Fruit fly (Drosophila melanogaster) whole organism, adult: ENCODE measurements around the gene Jhbp7.
A peak's percentile ranks its signal among the peaks of the same experiment; 100 is the strongest.

ENCODE experiments used
- CG11617 ChIP-seq: fragments of 200-800 bp; sonication (Bioruptor generic); optimal IDR thresholded peaks from 2 replicates; lab custom pipeline; 2017; ENCODE audit warnings: mild to moderate bottlenecking, missing biosample characterization, missing genetic modification reagents, missing genetic modification characterization
- CG12768 ChIP-seq: fragments of 200-800 bp; sonication (Bioruptor generic); optimal IDR thresholded peaks from 2 replicates; lab custom pipeline; 2017; ENCODE audit warnings: missing biosample characterization, missing genetic modification characterization, mild to moderate bottlenecking, moderate library complexity, missing genetic modification reagents
- CG14711 ChIP-seq: fragments of 200-800 bp; sonication (Bioruptor generic); optimal IDR thresholded peaks from 2 replicates; lab custom pipeline; 2018; ENCODE audit warnings: missing biosample characterization, mild to moderate bottlenecking, missing genetic modification characterization, moderate library complexity
- CG33017 ChIP-seq: fragments of 200-800 bp; sonication (Bioruptor generic); optimal IDR thresholded peaks from 2 replicates; lab custom pipeline; 2018; ENCODE audit warnings: missing biosample characterization, mild to moderate bottlenecking, missing genetic modification characterization, moderate library complexity
- CG5204 ChIP-seq: fragments of 200-800 bp; sonication (Bioruptor generic); optimal IDR thresholded peaks from 2 replicates; lab custom pipeline; 2016; ENCODE audit warnings: missing biosample characterization, missing genetic modification characterization
- Crg-1 ChIP-seq: fragments of 200-800 bp; sonication (Bioruptor generic); optimal IDR thresholded peaks from 2 replicates; lab custom pipeline; 2016; ENCODE audit warnings: missing biosample characterization, missing genetic modification characterization
- Hr96 ChIP-seq: fragments of 200-800 bp; sonication (Bioruptor generic); optimal IDR thresholded peaks from 2 replicates; lab custom pipeline; 2016; ENCODE audit warnings: missing biosample characterization, missing genetic modification characterization
- Mnt ChIP-seq: fragments of 200-800 bp; sonication (Bioruptor generic); optimal IDR thresholded peaks from 2 replicates; lab custom pipeline; 2016; ENCODE audit warnings: missing biosample characterization, mild to moderate bottlenecking, missing genetic modification characterization
- bab1 ChIP-seq: fragments of 200-800 bp; sonication (Bioruptor generic); optimal IDR thresholded peaks from 3 replicates; lab custom pipeline; 2019; ENCODE audit warnings: missing biosample characterization, mild to moderate bottlenecking, missing genetic modification characterization, moderate library complexity
- cic ChIP-seq: fragments of 200-800 bp; sonication (Bioruptor generic); optimal IDR thresholded peaks from 2 replicates; lab custom pipeline; 2017; ENCODE audit warnings: missing biosample characterization, mild to moderate bottlenecking, missing genetic modification characterization, moderate library complexity
- cnc ChIP-seq, 2 experiments: fragments of >200 bp; optimal IDR thresholded peaks; 2 replicates each; lab custom pipeline; 2017
- kay ChIP-seq: fragments of 200-800 bp; sonication (Bioruptor generic); peaks from one replicate; lab custom pipeline; 2016; ENCODE audit warnings: missing biosample characterization, missing genetic modification characterization, borderline replicate concordance
- ovo ChIP-seq: fragments of 200-800 bp; sonication (Bioruptor generic); optimal IDR thresholded peaks from 2 replicates; lab custom pipeline; 2016; ENCODE audit warnings: missing biosample characterization, missing genetic modification characterization
- tj ChIP-seq: fragments of 200-800 bp; sonication (Bioruptor generic); optimal IDR thresholded peaks from 3 replicates; lab custom pipeline; 2017; ENCODE audit warnings: missing biosample characterization, mild to moderate bottlenecking, missing genetic modification characterization, moderate library complexity

DNA sequence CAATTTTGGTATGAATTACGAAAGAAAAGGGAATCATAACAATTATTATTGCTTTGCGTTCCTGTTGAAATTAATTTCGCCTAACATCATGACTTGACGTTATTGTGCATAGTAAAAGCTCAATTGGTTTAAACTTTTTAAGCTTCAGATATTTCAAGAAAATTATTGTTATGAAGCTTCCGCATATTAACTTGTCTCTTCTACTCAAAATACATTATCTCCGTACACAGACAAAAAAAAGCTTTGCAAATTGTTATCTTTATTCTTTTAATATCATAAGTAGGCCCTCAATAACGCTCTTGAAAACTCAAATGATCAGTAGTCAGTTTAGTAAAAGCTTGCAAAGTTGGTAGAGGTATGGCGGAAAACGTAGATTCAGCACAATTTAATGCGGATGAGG lies 49.7 kb downstream of the Jhbp7 start, which contains the start of gene CG13658:
- TF ChIP-seq CG11617 (GFP tag; lab: Kevin White, UChicago) = no peak
- TF ChIP-seq CG14711 (tag; lab: Kevin White, UChicago) = no peak
- no peak for TF ChIP-seq CG5204 (GFP tag; lab: Kevin White, UChicago)
- peak in 1 of 2 experiments; percentile 81 for TF ChIP-seq cnc (optimal IDR thresholded peaks at IDR 0.05; lab: Kevin White, UChicago)
- TF ChIP-seq bab1 (GFP tag; lab: Kevin White, UChicago) = peak; percentile 14
- no peak for TF ChIP-seq Crg-1 (GFP tag; lab: Kevin White, UChicago)
- no peak for TF ChIP-seq tj (GFP tag; lab: Kevin White, UChicago)
- TF ChIP-seq Hr96 (GFP tag; lab: Kevin White, UChicago) = no peak
- peak; percentile 59 for TF ChIP-seq cic (GFP tag; lab: Kevin White, UChicago)
- peak; percentile 13 for TF ChIP-seq CG12768 (GFP tag; lab: Kevin White, UChicago)
- TF ChIP-seq Mnt (GFP tag; lab: Kevin White, UChicago) = no peak
- no peak for TF ChIP-seq CG33017 (tag; lab: Kevin White, UChicago)
- TF ChIP-seq kay = peak; percentile 90
- TF ChIP-seq ovo = no peak
